Worm (Caenorhabditis elegans) whole organism, L1 larva: ENCODE results near the gene ins-9.
A peak's percentile ranks its signal among the peaks of the same experiment; 100 is the strongest.

Experiments used
- C04F5.9 ChIP-seq: sonication (generic microtip); optimal IDR thresholded peaks from 2 replicates; lab custom pipeline; 2016; ENCODE audit warnings: missing genetic modification characterization, missing compliant biosample characterization
- F16B12.6 ChIP-seq: fragments of 150-350 bp; optimal IDR thresholded peaks from 2 replicates; lab custom pipeline; 2014; ENCODE audit warnings: missing biosample characterization, missing genetic modification characterization
- Y116A8C.19 ChIP-seq: sonication (generic microtip); optimal IDR thresholded peaks from 2 replicates; lab custom pipeline; 2016; ENCODE audit warnings: missing compliant biosample characterization, missing genetic modification characterization, borderline replicate concordance
- alr-1 ChIP-seq: fragments of 200-800 bp; sonication (Bioruptor generic); optimal IDR thresholded peaks from 2 replicates; lab custom pipeline; 2018; ENCODE audit warnings: borderline replicate concordance, mild to moderate bottlenecking, missing genetic modification characterization, missing compliant biosample characterization
- aly-2 ChIP-seq: fragments of 150-350 bp; optimal IDR thresholded peaks from 2 replicates; lab custom pipeline; 2014; ENCODE audit warnings: missing biosample characterization, missing genetic modification characterization
- blmp-1 ChIP-seq: fragments of 150-350 bp; optimal IDR thresholded peaks from 2 replicates; lab custom pipeline; 2014; ENCODE audit warnings: missing biosample characterization, missing genetic modification characterization
- ceh-63 ChIP-seq: fragments of 200-800 bp; sonication (Bioruptor generic); optimal IDR thresholded peaks from 2 replicates; lab custom pipeline; 2018; ENCODE audit warnings: mild to moderate bottlenecking, missing genetic modification characterization, missing compliant biosample characterization
- ceh-8 ChIP-seq: fragments of 200-800 bp; sonication (Bioruptor generic); optimal IDR thresholded peaks from 2 replicates; lab custom pipeline; 2018; ENCODE audit warnings: mild to moderate bottlenecking, missing genetic modification characterization, moderate library complexity, missing compliant biosample characterization
- ceh-90 ChIP-seq: sonication (generic microtip); optimal IDR thresholded peaks from 2 replicates; lab custom pipeline; 2016; ENCODE audit warnings: missing genetic modification characterization, missing compliant biosample characterization
- ces-1 ChIP-seq: fragments of 150-350 bp; optimal IDR thresholded peaks from 2 replicates; lab custom pipeline; 2014; ENCODE audit warnings: missing biosample characterization, missing genetic modification reagents, missing genetic modification characterization
- efl-1 ChIP-seq, 4 experiments: fragments of 150-350 bp; optimal IDR thresholded peaks in 3 of 4; peaks in 1 of 4; 1 replicate in 1 of 4; 2 replicates in 3 of 4; lab custom pipeline; 2014; ENCODE audit warnings: missing biosample characterization in 2 of 4, missing genetic modification characterization in 2 of 4, missing genetic modification reagents in 2 of 4
- efl-3 ChIP-seq: fragments of 200-800 bp; sonication (Bioruptor generic); optimal IDR thresholded peaks from 2 replicates; lab custom pipeline; 2018; ENCODE audit warnings: mild to moderate bottlenecking, missing genetic modification characterization, missing compliant biosample characterization
- fkh-10 ChIP-seq: sonication (generic microtip); optimal IDR thresholded peaks from 2 replicates; lab custom pipeline; 2017; ENCODE audit warnings: missing biosample characterization, missing genetic modification reagents, missing genetic modification characterization
- fkh-4 ChIP-seq: sonication (generic microtip); optimal IDR thresholded peaks from 2 replicates; lab custom pipeline; 2016; ENCODE audit warnings: missing compliant biosample characterization, missing genetic modification characterization, borderline replicate concordance
- fkh-8 ChIP-seq: sonication (generic microtip); optimal IDR thresholded peaks from 2 replicates; lab custom pipeline; 2016; ENCODE audit warnings: mild to moderate bottlenecking, missing genetic modification characterization, missing compliant biosample characterization
- grh-1 ChIP-seq: fragments of 200-800 bp; sonication (Bioruptor generic); IDR thresholded peaks from 2 replicates; pipeline ENCODE4 v1.3.6; 2022; ENCODE audit warnings: missing genetic modification reagents, missing genetic modification characterization, missing compliant biosample characterization
- hlh-17 ChIP-seq: fragments of 200-800 bp; sonication (Bioruptor generic); optimal IDR thresholded peaks from 2 replicates; lab custom pipeline; 2018; ENCODE audit warnings: missing genetic modification characterization, mild to moderate bottlenecking, missing compliant biosample characterization, moderate library complexity, borderline replicate concordance
- irx-1 ChIP-seq: sonication (generic microtip); optimal IDR thresholded peaks from 2 replicates; lab custom pipeline; 2016; ENCODE audit warnings: missing genetic modification characterization, missing compliant biosample characterization
- jun-1 ChIP-seq: fragments of 150-350 bp; optimal IDR thresholded peaks from 2 replicates; lab custom pipeline; 2014; ENCODE audit warnings: missing biosample characterization, missing genetic modification reagents, missing genetic modification characterization
- lin-13 ChIP-seq: fragments of 150-350 bp; optimal IDR thresholded peaks from 2 replicates; lab custom pipeline; 2014; ENCODE audit warnings: missing biosample characterization, missing genetic modification reagents, missing genetic modification characterization
- lin-14 ChIP-seq: fragments of 200-800 bp; sonication (Bioruptor generic); optimal IDR thresholded peaks from 2 replicates; lab custom pipeline; 2018; ENCODE audit warnings: mild to moderate bottlenecking, missing genetic modification characterization, moderate library complexity, missing compliant biosample characterization
- lin-15B ChIP-seq: fragments of 150-350 bp; sonication (generic microtip); optimal IDR thresholded peaks from 3 replicates; lab custom pipeline; 2014; ENCODE audit warnings: missing biosample characterization, missing genetic modification characterization
- lin-35 ChIP-seq, 2 experiments: fragments of 150-350 bp; optimal IDR thresholded peaks; 2 replicates each; lab custom pipeline; 2014; ENCODE audit warnings: missing biosample characterization in 2 of 2, missing genetic modification characterization in 2 of 2, missing genetic modification reagents in 2 of 2
- lin-39 ChIP-seq: fragments of 150-350 bp; optimal IDR thresholded peaks from 2 replicates; lab custom pipeline; 2014; ENCODE audit warnings: missing biosample characterization, missing genetic modification reagents, missing genetic modification characterization
- lir-3 ChIP-seq: sonication (generic microtip); optimal IDR thresholded peaks from 2 replicates; lab custom pipeline; 2016; ENCODE audit warnings: mild to moderate bottlenecking, missing genetic modification characterization, moderate library complexity, missing compliant biosample characterization; ENCODE audit not compliant: poor library complexity
- lsy-2 ChIP-seq, 2 experiments: fragments of 150-350 bp; optimal IDR thresholded peaks; 2 replicates each; lab custom pipeline; 2014; ENCODE audit warnings: missing biosample characterization in 2 of 2, missing genetic modification characterization in 2 of 2
- mdl-1 ChIP-seq, 2 experiments: fragments of 150-350 bp; optimal IDR thresholded peaks; 2 replicates each; lab custom pipeline; 2014 to 2017; ENCODE audit warnings: missing biosample characterization in 2 of 2, missing genetic modification characterization in 2 of 2, inconsistent platforms in 1 of 2
- mep-1 ChIP-seq: fragments of 150-350 bp; optimal IDR thresholded peaks from 2 replicates; lab custom pipeline; 2014; ENCODE audit warnings: missing biosample characterization, missing genetic modification characterization
- nhr-11 ChIP-seq: fragments of 150-350 bp; optimal IDR thresholded peaks from 2 replicates; lab custom pipeline; 2014; ENCODE audit warnings: missing biosample characterization, missing genetic modification characterization
- nhr-20 ChIP-seq: sonication (generic microtip); optimal IDR thresholded peaks from 2 replicates; lab custom pipeline; 2016; ENCODE audit warnings: mild to moderate bottlenecking, missing genetic modification characterization, missing compliant biosample characterization
- nhr-71 ChIP-seq: sonication (generic microtip); optimal IDR thresholded peaks from 2 replicates; lab custom pipeline; 2016; ENCODE audit warnings: mild to moderate bottlenecking, missing genetic modification characterization, moderate library complexity, missing compliant biosample characterization
- nhr-76 ChIP-seq: sonication (generic microtip); optimal IDR thresholded peaks from 2 replicates; lab custom pipeline; 2017; ENCODE audit warnings: missing biosample characterization, missing genetic modification characterization
- nhr-84 ChIP-seq: sonication (generic microtip); optimal IDR thresholded peaks from 2 replicates; lab custom pipeline; 2017; ENCODE audit warnings: missing biosample characterization, missing genetic modification characterization
- nhr-85 ChIP-seq: sonication (generic microtip); peaks from one replicate; lab custom pipeline; 2016; ENCODE audit warnings: missing genetic modification characterization, inconsistent platforms, missing compliant biosample characterization
- nhr-90 ChIP-seq: sonication (generic microtip); optimal IDR thresholded peaks from 2 replicates; lab custom pipeline; 2016; ENCODE audit warnings: mild to moderate bottlenecking, missing genetic modification characterization, missing compliant biosample characterization; ENCODE audit not compliant: poor library complexity
- snpc-4 ChIP-seq: fragments of 150-350 bp; optimal IDR thresholded peaks from 2 replicates; lab custom pipeline; 2014; ENCODE audit warnings: missing biosample characterization, missing genetic modification characterization
- snu-23 ChIP-seq: sonication (generic microtip); optimal IDR thresholded peaks from 2 replicates; lab custom pipeline; 2016; ENCODE audit warnings: missing genetic modification characterization, missing compliant biosample characterization
- sptf-1 ChIP-seq: fragments of 150-350 bp; optimal IDR thresholded peaks from 2 replicates; lab custom pipeline; 2014; ENCODE audit warnings: missing biosample characterization, missing genetic modification characterization
- tbx-2 ChIP-seq: sonication (generic microtip); optimal IDR thresholded peaks from 2 replicates; lab custom pipeline; 2016; ENCODE audit warnings: missing genetic modification characterization, missing compliant biosample characterization
- unc-30 ChIP-seq: sonication (generic microtip); optimal IDR thresholded peaks from 2 replicates; lab custom pipeline; 2017; ENCODE audit warnings: missing biosample characterization, missing genetic modification characterization
- unc-86 ChIP-seq: sonication (generic microtip); optimal IDR thresholded peaks from 2 replicates; lab custom pipeline; 2016; ENCODE audit warnings: missing genetic modification characterization, missing compliant biosample characterization
- xbp-1 ChIP-seq: sonication (generic microtip); optimal IDR thresholded peaks from 2 replicates; lab custom pipeline; 2016; ENCODE audit warnings: missing genetic modification characterization, missing compliant biosample characterization
- zag-1 ChIP-seq: fragments of 150-350 bp; optimal IDR thresholded peaks from 2 replicates; lab custom pipeline; 2014; ENCODE audit warnings: missing biosample characterization, missing genetic modification characterization
- ztf-4 ChIP-seq: fragments of 150-350 bp; optimal IDR thresholded peaks from 2 replicates; lab custom pipeline; 2014; ENCODE audit warnings: missing biosample characterization, missing genetic modification characterization

The ins-9 gene

ce11 chrX:8878709-8879108 lies 12.2 kb upstream of the ins-9 start:
- TF ChIP-seq blmp-1 (no peak), unc-30 (tag; lab: Kevin White, UChicago) (no peak), lin-39 (tag; lab: Kevin White, UChicago) (no peak), nhr-85 (tag; lab: Kevin White, UChicago) (peak; percentile 72), lir-3 (tag; lab: Kevin White, UChicago) (no peak), fkh-10 (GFP tag; lab: Kevin White, UChicago) (no peak), nhr-84 (tag; lab: Kevin White, UChicago) (no peak)
- TF ChIP-seq, all 84 proteins: peak for 1

- TF ChIP-seq snu-23 (GFP tag; lab: Kevin White, UChicago) (peak; percentile 23), efl-1 (optimal IDR thresholded peaks at IDR 0.05; lab: Kevin White, UChicago) (no peak), efl-1 (GFP tag; optimal IDR thresholded peaks at IDR 0.05 in 1 of 2; lab: Kevin White, UChicago) (peak in 1 of 2 experiments; percentile 86), lin-35 (GFP tag; optimal IDR thresholded peaks at IDR 0.05; lab: Kevin White, UChicago) (peak in 1 of 2 experiments; percentile 17), lin-39 (tag; lab: Kevin White, UChicago) (no peak), lin-13 (GFP tag; lab: Kevin White, UChicago) (no peak), nhr-20 (peak; percentile 26)
- TF ChIP-seq, all 84 proteins: peak for 4
Observed at ce11 chrX:8877162-8877561, 10.7 kb upstream of the ins-9 start.

ce11 chrX:8875867-8876266 lies 9.4 kb upstream of the ins-9 start:
- TF ChIP-seq grh-1 (GFP tag; lab: Robert Waterston, UW), result 0 out of 2 replicates have a peak, but pooled peaks have one; percentile 17
- TF ChIP-seq nhr-76, result no peak
- TF ChIP-seq blmp-1, result peak; percentile 53
- TF ChIP-seq ceh-90 (tag; lab: Kevin White, UChicago), result no peak
- peak; percentile 48 for TF ChIP-seq lin-14 (GFP tag; lab: Kevin White, UChicago)
- TF ChIP-seq lsy-2 (tag; optimal IDR thresholded peaks at IDR 0.05; lab: Kevin White, UChicago), result no peak
- TF ChIP-seq alr-1 (tag; lab: Kevin White, UChicago), result no peak
- TF ChIP-seq aly-2, result no peak
- TF ChIP-seq Y116A8C.19, result no peak
- TF ChIP-seq mep-1, result peak; percentile 27
- TF ChIP-seq nhr-85 (tag; lab: Kevin White, UChicago), result peak; percentile 28

ce11 chrX:8874748-8875147 lies 8.3 kb upstream of the ins-9 start, which contains the start of gene C06E2.1:
TSS of gene C06E2.1 (minus strand) at chrX:8874848.
- TF ChIP-seq fkh-8 (tag; lab: Kevin White, UChicago), result peak; percentile 71
- TF ChIP-seq nhr-11 (tag; lab: Kevin White, UChicago), result no peak
- no peak for TF ChIP-seq nhr-90 (tag; lab: Kevin White, UChicago)

- TF ChIP-seq xbp-1 (tag; lab: Kevin White, UChicago) (no peak), nhr-71 (peak; percentile 10), hlh-17 (GFP tag; lab: Kevin White, UChicago) (no peak), lsy-2 (tag; optimal IDR thresholded peaks at IDR 0.05; lab: Kevin White, UChicago) (no peak), ceh-8 (GFP tag; lab: Kevin White, UChicago) (no peak), snpc-4 (tag; lab: Kevin White, UChicago) (no peak), unc-86 (tag; lab: Kevin White, UChicago) (peak; percentile 13), fkh-8 (tag; lab: Kevin White, UChicago) (peak; percentile 67), tbx-2 (tag; lab: Kevin White, UChicago) (no peak), lin-15B (tag; lab: Kevin White, UChicago) (no peak), ces-1 (GFP tag; lab: Kevin White, UChicago) (no peak), fkh-4 (tag; lab: Kevin White, UChicago) (no peak), sptf-1 (tag; lab: Kevin White, UChicago) (no peak), F16B12.6 (tag; lab: Kevin White, UChicago) (no peak), aly-2 (no peak), ztf-4 (tag; lab: Kevin White, UChicago) (no peak), lin-35 (GFP tag; optimal IDR thresholded peaks at IDR 0.05; lab: Kevin White, UChicago) (peak in 1 of 2 experiments; percentile 20), zag-1 (tag; lab: Kevin White, UChicago) (no peak), blmp-1 (no peak), nhr-20 (no peak), jun-1 (tag; lab: Kevin White, UChicago) (no peak), C04F5.9 (tag; lab: Kevin White, UChicago) (no peak), efl-3 (GFP tag; lab: Kevin White, UChicago) (no peak), ceh-63 (GFP tag; lab: Kevin White, UChicago) (no peak), mdl-1 (tag; optimal IDR thresholded peaks at IDR 0.05; lab: Kevin White, UChicago) (no peak), irx-1 (no peak), fkh-10 (GFP tag; lab: Kevin White, UChicago) (peak; percentile 10)
Observed at ce11 chrX:8869112-8869675, 2.7 kb upstream of the ins-9 start, which contains the start of the genes ubc-22 and ubc-21. TSS of gene ubc-22 (minus strand) at chrX:8869162. TSS of gene ubc-21 (plus strand) at chrX:8869625.
